Worm (Caenorhabditis elegans): ENCODE measurements around the gene clec-251.

DNA sequence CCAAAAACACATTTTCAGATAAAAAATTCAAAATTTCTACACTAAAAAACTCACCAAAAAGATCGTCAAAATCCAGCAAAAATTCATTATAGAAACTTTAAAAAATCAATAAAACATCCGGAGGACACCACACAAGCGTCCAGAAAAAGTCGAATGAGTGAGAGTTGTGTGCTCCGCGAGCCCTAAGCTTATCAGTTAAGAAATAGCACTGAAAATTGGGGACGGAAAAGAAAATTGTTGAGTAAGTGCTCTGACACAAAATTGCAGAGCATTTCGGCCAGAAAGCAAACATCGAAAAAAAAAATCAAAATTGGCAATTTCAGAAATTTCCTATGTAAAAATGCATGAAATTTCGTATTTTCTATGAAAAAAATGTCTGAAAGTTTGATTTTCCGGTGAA is 9.1 kb downstream of the clec-251 start:
- TF ChIP-seq pax-1 (tag; optimal IDR thresholded peaks at IDR 0.05) (no peak), nfya-1 (tag; optimal IDR thresholded peaks at IDR 0.05) (no peak), che-1 (tag; optimal IDR thresholded peaks at IDR 0.05) (no peak), ama-1 (optimal IDR thresholded peaks at IDR 0.05) (no peak), ceh-6 (GFP tag; optimal IDR thresholded peaks at IDR 0.05) (no peak), eyg-1 (tag; optimal IDR thresholded peaks at IDR 0.05) (no peak), nhr-11 (tag; optimal IDR thresholded peaks at IDR 0.05) (no peak)

Data from whole organism, late embryonic.